Worm (Caenorhabditis elegans) whole organism, midembryonic: ENCODE measurements around the gene T24D5.4.

Experiments
- T22C8.4 ChIP-seq: fragments of 200-800 bp; sonication (Bioruptor generic); IDR thresholded peaks from 2 replicates; pipeline ENCODE4 v1.3.6; 2022; ENCODE audit warnings: missing genetic modification characterization, missing compliant biosample characterization
- cog-1 ChIP-seq: sonication (generic microtip); optimal IDR thresholded peaks from 2 replicates; lab custom pipeline; 2016; ENCODE audit warnings: missing genetic modification characterization, missing compliant biosample characterization
- flt-1 ChIP-seq: fragments of 200-800 bp; sonication (Bioruptor generic); IDR thresholded peaks from 2 replicates; pipeline ENCODE4 v1.3.6; 2022; ENCODE audit warnings: missing genetic modification characterization, missing compliant biosample characterization
- klf-2 ChIP-seq: fragments of 200-800 bp; sonication (Bioruptor generic); conservative IDR thresholded peaks from 2 replicates; pipeline ENCODE4 v1.3.6; 2022; ENCODE audit warnings: missing genetic modification reagents, missing genetic modification characterization, missing compliant biosample characterization
- med-1 ChIP-seq: sonication (generic microtip); optimal IDR thresholded peaks from 2 replicates; lab custom pipeline; 2017; ENCODE audit warnings: missing genetic modification characterization, mild to moderate bottlenecking, missing compliant biosample characterization, antibody characterized with exemption, missing genetic modification reagents; ENCODE audit not compliant: insufficient read depth
- ref-1 ChIP-seq: fragments of 200-800 bp; sonication (Bioruptor generic); conservative IDR thresholded peaks from 2 replicates; pipeline ENCODE4 v1.3.6; 2022; ENCODE audit warnings: missing genetic modification reagents, missing genetic modification characterization, missing compliant biosample characterization
- tab-1 ChIP-seq: fragments of 200-800 bp; sonication (Bioruptor generic); IDR thresholded peaks from 2 replicates; pipeline ENCODE4 v1.3.6; 2022; ENCODE audit warnings: missing genetic modification characterization, missing compliant biosample characterization
- ztf-23 ChIP-seq: fragments of 200-800 bp; sonication (Bioruptor generic); IDR thresholded peaks from 2 replicates; pipeline ENCODE4 v1.3.6; 2022; ENCODE audit warnings: missing genetic modification reagents, missing genetic modification characterization, missing compliant biosample characterization
- ztf-29 ChIP-seq: fragments of 200-800 bp; sonication (Bioruptor generic); IDR thresholded peaks from 2 replicates; pipeline ENCODE4 v1.3.6; 2022; ENCODE audit warnings: missing genetic modification reagents, missing genetic modification characterization, missing compliant biosample characterization

The T24D5.4 gene

ce11 chrX:12645846-12646245, 48.9 kb downstream of the T24D5.4 start:
- TF ChIP-seq med-1 (GFP tag; lab: Kevin White, UChicago) (no peak), ztf-29 (GFP tag; lab: Robert Waterston, UW) (no peak)

- TF ChIP-seq cog-1 (tag; lab: Kevin White, UChicago) (no peak), ztf-23 (no peak), flt-1 (GFP tag; lab: Robert Waterston, UW) (no peak), T22C8.4 (no peak), ref-1 (no peak), med-1 (GFP tag; lab: Kevin White, UChicago) (no peak), tab-1 (no peak), ztf-29 (GFP tag; lab: Robert Waterston, UW) (no peak), klf-2 (no peak)
These were observed 49.7 kb downstream of the T24D5.4 start, which contains the start of gene zmp-5 for ce11 chrX:12646546-12647167. Gene zmp-5, plus strand, starts transcription at chrX:12647117.
